Worm (Caenorhabditis elegans) whole organism, late embryonic: ENCODE data around the gene F32D8.13.

Source experiments
- F13H6.1 ChIP-seq: sonication (generic microtip); optimal IDR thresholded peaks from 2 replicates; lab custom pipeline; 2016; ENCODE audit warnings: missing genetic modification characterization, missing compliant biosample characterization
- ama-1 ChIP-seq: fragments of 150-350 bp; optimal IDR thresholded peaks from 2 replicates; lab custom pipeline; 2014
- ceh-22 ChIP-seq: sonication (generic microtip); optimal IDR thresholded peaks from 2 replicates; lab custom pipeline; 2017; ENCODE audit warnings: missing biosample characterization, missing genetic modification characterization
- ceh-31 ChIP-seq: sonication (generic microtip); optimal IDR thresholded peaks from 2 replicates; lab custom pipeline; 2016; ENCODE audit warnings: missing genetic modification characterization, missing compliant biosample characterization
- dve-1 ChIP-seq: sonication (generic microtip); optimal IDR thresholded peaks from 2 replicates; lab custom pipeline; 2017; ENCODE audit warnings: antibody characterized with exemption, mild to moderate bottlenecking, missing genetic modification characterization, missing compliant biosample characterization
- hlh-6 ChIP-seq: sonication (generic microtip); optimal IDR thresholded peaks from 2 replicates; lab custom pipeline; 2016; ENCODE audit warnings: missing genotype, missing genetic modification characterization, missing compliant biosample characterization
- nfya-1 ChIP-seq: sonication (generic microtip); optimal IDR thresholded peaks from 2 replicates; lab custom pipeline; 2017; ENCODE audit warnings: missing genetic modification characterization, mild to moderate bottlenecking, missing compliant biosample characterization, antibody characterized with exemption, moderate library complexity
- odd-2 ChIP-seq: sonication (generic microtip); optimal IDR thresholded peaks from 2 replicates; lab custom pipeline; 2017; ENCODE audit warnings: antibody characterized with exemption, mild to moderate bottlenecking, missing genetic modification characterization, missing compliant biosample characterization
- pha-2 ChIP-seq: sonication (generic microtip); optimal IDR thresholded peaks from 2 replicates; lab custom pipeline; 2017; ENCODE audit warnings: mild to moderate bottlenecking, missing genetic modification characterization, missing compliant biosample characterization
- pqm-1 ChIP-seq: sonication (generic microtip); optimal IDR thresholded peaks from 2 replicates; lab custom pipeline; 2016; ENCODE audit warnings: missing genetic modification characterization, missing compliant biosample characterization
- sox-4 ChIP-seq: sonication (generic microtip); optimal IDR thresholded peaks from 2 replicates; lab custom pipeline; 2017; ENCODE audit warnings: mild to moderate bottlenecking, missing genetic modification characterization, inconsistent platforms, missing compliant biosample characterization
- ttx-3 ChIP-seq: sonication (generic microtip); optimal IDR thresholded peaks from 2 replicates; lab custom pipeline; 2016; ENCODE audit warnings: missing genetic modification reagents, missing genetic modification characterization, missing compliant biosample characterization
- unc-3 ChIP-seq, 2 experiments: fragments of 200-800 bp in 1 of 2; sonication (Bioruptor generic) in 1 of 2; sonication (generic microtip) in 1 of 2; conservative IDR thresholded peaks in 1 of 2; optimal IDR thresholded peaks in 1 of 2; 2 replicates each; pipeline versions ENCODE4 v1.3.6 to Lab custom; 2016 to 2022; ENCODE audit warnings: missing compliant biosample characterization in 2 of 2, missing genetic modification characterization in 2 of 2, missing genetic modification reagents in 1 of 2

- TF ChIP-seq hlh-6 (tag; lab: Kevin White, UChicago): no peak
- no peak for TF ChIP-seq odd-2 (tag; lab: Kevin White, UChicago)
- no peak for TF ChIP-seq ceh-22 (tag; lab: Kevin White, UChicago)
- TF ChIP-seq dve-1 (tag; lab: Kevin White, UChicago): no peak
- no peak for TF ChIP-seq ama-1 (lab: Kevin White, UChicago)
- TF ChIP-seq ceh-31 (tag; lab: Kevin White, UChicago): no peak
- no peak for TF ChIP-seq ttx-3 (tag; lab: Kevin White, UChicago)
- TF ChIP-seq pha-2 (tag; lab: Kevin White, UChicago): no peak
- TF ChIP-seq pqm-1 (tag; lab: Kevin White, UChicago): no peak
- no peak for TF ChIP-seq nfya-1 (tag; lab: Kevin White, UChicago)
- no peak for TF ChIP-seq sox-4 (tag; lab: Kevin White, UChicago)
- TF ChIP-seq unc-3 (GFP tag; conservative IDR thresholded peaks at IDR 0.05; lab: Robert Waterston, UW): no peak
- no peak for TF ChIP-seq unc-3 (tag; optimal IDR thresholded peaks at IDR 0.05; lab: Kevin White, UChicago)
- no peak for TF ChIP-seq F13H6.1 (tag; lab: Kevin White, UChicago)
These were observed 42.4 kb upstream of the F32D8.13 start, which contains the start of gene F17C11.11 for ce11 chrV:10938739-10939138.
